Worm (Caenorhabditis elegans) whole organism, L3 larva: Measurements from ENCODE around the gene fbxa-152.
A peak's percentile ranks its signal among the peaks of the same experiment; 100 is the strongest.
"Not testable (repeated sequence)": the region's sequence is repeated elsewhere in the genome, so short reads cannot be mapped to it uniquely, and the experiment has no call there.

Experiments used
- ceh-82 ChIP-seq: fragments of 150-350 bp; optimal IDR thresholded peaks from 2 replicates; lab custom pipeline; 2014; ENCODE audit warnings: missing biosample characterization, missing genetic modification characterization
- daf-12 ChIP-seq: fragments of 150-350 bp; optimal IDR thresholded peaks from 2 replicates; lab custom pipeline; 2014; ENCODE audit warnings: missing biosample characterization, missing genetic modification reagents, missing genetic modification characterization
- egl-27 ChIP-seq: sonication (generic microtip); optimal IDR thresholded peaks from 4 replicates; lab custom pipeline; 2017; ENCODE audit warnings: missing biosample characterization, missing genetic modification reagents, missing genetic modification characterization
- nhr-11 ChIP-seq: fragments of 150-350 bp; optimal IDR thresholded peaks from 2 replicates; lab custom pipeline; 2014; ENCODE audit warnings: missing biosample characterization, missing genetic modification characterization
- nhr-12 ChIP-seq: fragments of 150-350 bp; optimal IDR thresholded peaks from 2 replicates; lab custom pipeline; 2014; ENCODE audit warnings: missing biosample characterization, missing genetic modification characterization
- nhr-76 ChIP-seq: fragments of 150-350 bp; sonication (generic microtip); optimal IDR thresholded peaks from 5 replicates; lab custom pipeline; 2014; ENCODE audit warnings: missing biosample characterization, missing genetic modification characterization
- pqm-1 ChIP-seq: fragments of 150-350 bp; optimal IDR thresholded peaks from 2 replicates; lab custom pipeline; 2017; ENCODE audit warnings: missing biosample characterization, missing genetic modification characterization, inconsistent platforms
- unc-62 ChIP-seq: fragments of 150-350 bp; sonication (generic microtip); optimal IDR thresholded peaks from 4 replicates; lab custom pipeline; 2014; ENCODE audit warnings: missing biosample characterization, missing genetic modification reagents, missing genetic modification characterization
- zag-1 ChIP-seq: fragments of 150-350 bp; optimal IDR thresholded peaks from 2 replicates; lab custom pipeline; 2014; ENCODE audit warnings: missing biosample characterization, missing genetic modification characterization

DNA sequence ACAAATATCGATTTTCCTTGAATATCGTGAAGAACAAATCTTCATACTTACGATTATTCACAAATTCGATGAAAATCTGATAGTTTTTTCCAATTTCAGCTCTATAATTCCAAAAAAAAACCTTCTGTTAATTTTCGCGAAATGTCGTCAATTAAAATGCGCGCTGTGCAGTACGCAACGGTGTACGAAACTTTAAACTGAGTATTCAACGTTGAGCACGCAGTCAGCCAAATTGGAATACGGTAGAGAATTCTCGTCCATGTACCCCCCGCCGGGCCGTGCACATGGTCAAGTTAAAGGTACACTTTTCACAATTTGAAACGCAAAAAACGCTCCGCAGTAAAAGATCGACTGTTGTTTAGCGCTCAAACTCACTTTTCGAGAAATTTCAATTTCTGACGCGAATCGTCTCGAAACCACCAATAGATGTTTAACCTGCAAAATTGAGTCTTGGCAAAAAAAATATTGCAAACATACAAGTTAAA, 11.9 kb downstream of the fbxa-152 start, which contains the start of gene F28F8.7:
- TF ChIP-seq egl-27 (tag; lab: Kevin White, UChicago); nhr-76; ceh-82 (tag; lab: Kevin White, UChicago); daf-12; zag-1 (tag; lab: Kevin White, UChicago); nhr-12 (tag; lab: Kevin White, UChicago); unc-62 (GFP tag; lab: Kevin White, UChicago): not testable (repeated sequence)
- TF ChIP-seq nhr-11 (tag; lab: Kevin White, UChicago) (peak; percentile 2), pqm-1 (tag; lab: Kevin White, UChicago) (peak; percentile 25)
